Worm (Caenorhabditis elegans): Measurements from ENCODE around the gene F11D11.22.

DNA sequence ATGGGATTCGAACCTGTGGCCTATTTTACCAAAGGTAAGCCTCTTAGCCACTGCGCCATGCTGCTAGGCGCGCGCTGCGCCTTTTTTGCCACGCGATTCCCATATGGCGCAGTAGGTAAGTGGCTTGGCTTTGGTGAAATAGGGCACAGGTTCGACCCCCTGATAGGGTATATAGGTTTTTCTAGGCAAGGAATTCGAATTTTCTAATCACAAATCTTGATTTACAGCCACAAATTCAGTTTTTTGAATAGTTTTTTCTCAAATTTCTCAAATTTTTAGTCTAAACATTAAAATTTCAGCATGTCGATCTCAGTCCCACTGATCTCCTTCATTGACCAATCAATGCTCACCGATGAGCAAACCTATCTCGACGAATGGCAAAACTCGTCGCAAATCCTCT, 48.6 kb downstream of the F11D11.22 start, which contains the start of gene C54E10.3:
- TF ChIP-seq ceh-9 (tag; optimal IDR thresholded peaks at IDR 0.05) = no peak
- no peak for TF ChIP-seq F13H6.1 (tag; optimal IDR thresholded peaks at IDR 0.05)

Data from whole organism, late embryonic.